Worm (Caenorhabditis elegans): Measurements from ENCODE around the gene Y50D4A.6.

Gene Y50D4A.6

ce11 chrV:1170591-1170990, 28.5 kb downstream of the Y50D4A.6 start:
- TF ChIP-seq hlh-26 (GFP tag; conservative IDR thresholded peaks at IDR 0.05) (no peak), ztf-6 (GFP tag; IDR thresholded peaks at IDR 0.05) (no peak), madf-3 (GFP tag; IDR thresholded peaks at IDR 0.05) (0 out of 2 replicates have a peak, but pooled peaks have one; percentile 52), dpff-1 (tag; optimal IDR thresholded peaks at IDR 0.05) (no peak), rcor-1 (GFP tag; IDR thresholded peaks at IDR 0.05) (no peak)

- TF ChIP-seq F55B11.4 (tag; optimal IDR thresholded peaks at IDR 0.05; ENCODE audit: borderline replicate concordance, insufficient read depth): no peak
- TF ChIP-seq aptf-3 (GFP tag; IDR thresholded peaks at IDR 0.05): no peak
- no peak for TF ChIP-seq repo-1 (tag; optimal IDR thresholded peaks at IDR 0.05)
- no peak for TF ChIP-seq cebp-1 (GFP tag; IDR thresholded peaks at IDR 0.05)
- no peak for TF ChIP-seq cebp-1 (tag; optimal IDR thresholded peaks at IDR 0.05)
- no peak for TF ChIP-seq unc-130 (GFP tag; optimal IDR thresholded peaks at IDR 0.05)
- TF ChIP-seq nfya-2 (GFP tag; IDR thresholded peaks at IDR 0.05): no peak
- no peak for TF ChIP-seq ceh-58 (GFP tag; IDR thresholded peaks at IDR 0.05)
- no peak for TF ChIP-seq mel-28 (tag; optimal IDR thresholded peaks at IDR 0.05; ENCODE audit: borderline replicate concordance)
- no peak for TF ChIP-seq ceh-100 (GFP tag; IDR thresholded peaks at IDR 0.05)
- TF ChIP-seq lsy-27 (tag; optimal IDR thresholded peaks at IDR 0.05; ENCODE audit: borderline replicate concordance, insufficient read depth): no peak
- TF ChIP-seq D2030.7 (GFP tag; IDR thresholded peaks at IDR 0.05): no peak
- TF ChIP-seq F10E7.11 (tag; optimal IDR thresholded peaks at IDR 0.05): no peak
- TF ChIP-seq B0035.1 (tag; optimal IDR thresholded peaks at IDR 0.05): no peak
- no peak for TF ChIP-seq ceh-27 (GFP tag; optimal IDR thresholded peaks at IDR 0.05)
Measured at ce11 chrV:1165090-1165761, 33.8 kb downstream of the Y50D4A.6 start, which contains the start of gene ptr-16. ptr-16 (plus strand) TSS chrV:1165711.

ce11 chrV:1164196-1164691, 34.8 kb downstream of the Y50D4A.6 start, which contains the start of gene T21H3.5:
T21H3.5 (minus strand) TSS chrV:1164293.
- TF ChIP-seq zfh-2 (GFP tag; conservative IDR thresholded peaks at IDR 0.05): 0 out of 2 replicates have a peak, but pooled peaks have one; percentile 22
- TF ChIP-seq fkh-3 (tag; optimal IDR thresholded peaks at IDR 0.05): no peak
- TF ChIP-seq let-526 (GFP tag; IDR thresholded peaks at IDR 0.05): no peak
- no peak for TF ChIP-seq Y95B8A.8 (GFP tag; IDR thresholded peaks at IDR 0.05)

- TF ChIP-seq ztf-22 (GFP tag; optimal IDR thresholded peaks at IDR 0.05) (no peak), snpc-4 (GFP tag; optimal IDR thresholded peaks at IDR 0.05) (no peak), snpc-4 (tag; optimal IDR thresholded peaks at IDR 0.05) (no peak), ztf-18 (tag; optimal IDR thresholded peaks at IDR 0.05) (no peak), ztf-6 (GFP tag; IDR thresholded peaks at IDR 0.05) (no peak), Y56A3A.18 (GFP tag; IDR thresholded peaks at IDR 0.05) (no peak), B0261.1 (tag; optimal IDR thresholded peaks at IDR 0.05) (no peak), hsf-1 (GFP tag; IDR thresholded peaks at IDR 0.05) (no peak), ceh-91 (GFP tag; IDR thresholded peaks at IDR 0.05) (no peak), ceh-27 (GFP tag; optimal IDR thresholded peaks at IDR 0.05) (no peak), nhr-80 (tag; optimal IDR thresholded peaks at IDR 0.05) (no peak), D2030.7 (GFP tag; IDR thresholded peaks at IDR 0.05) (no peak), ceh-100 (GFP tag; IDR thresholded peaks at IDR 0.05) (no peak), Y53F4B.3 (GFP tag; IDR thresholded peaks at IDR 0.05) (no peak)
Measured at ce11 chrV:1160716-1161115, 38.4 kb downstream of the Y50D4A.6 start.

Data from whole organism, young adult.